Worm (Caenorhabditis elegans) whole organism, late embryonic: Measurements from ENCODE around the gene R04B5.1.
A peak's percentile ranks its signal among the peaks of the same experiment; 100 is the strongest.

Experiments
- C08G9.2 ChIP-seq: sonication (generic microtip); optimal IDR thresholded peaks from 2 replicates; lab custom pipeline; 2016; ENCODE audit warnings: mild to moderate bottlenecking, missing genetic modification characterization, moderate library complexity, missing compliant biosample characterization
- K09A11.1 ChIP-seq: sonication (generic microtip); optimal IDR thresholded peaks from 2 replicates; lab custom pipeline; 2017; ENCODE audit warnings: antibody characterized with exemption, mild to moderate bottlenecking, missing genetic modification characterization, missing compliant biosample characterization; ENCODE audit not compliant: insufficient read depth
- Y22D7AL.16 ChIP-seq: sonication (generic microtip); optimal IDR thresholded peaks from 2 replicates; lab custom pipeline; 2016; ENCODE audit warnings: missing genetic modification characterization, missing compliant biosample characterization
- ama-1 ChIP-seq: fragments of 150-350 bp; optimal IDR thresholded peaks from 2 replicates; lab custom pipeline; 2014
- ceh-18 ChIP-seq: sonication (generic microtip); optimal IDR thresholded peaks from 2 replicates; lab custom pipeline; 2016; ENCODE audit warnings: missing genetic modification characterization, missing compliant biosample characterization
- ceh-19 ChIP-seq: fragments of 200-800 bp; sonication (Bioruptor generic); optimal IDR thresholded peaks from 2 replicates; lab custom pipeline; 2018; ENCODE audit warnings: mild to moderate bottlenecking, missing genetic modification characterization, missing compliant biosample characterization
- ceh-31 ChIP-seq: sonication (generic microtip); optimal IDR thresholded peaks from 2 replicates; lab custom pipeline; 2016; ENCODE audit warnings: missing genetic modification characterization, missing compliant biosample characterization
- ceh-34 ChIP-seq: sonication (generic microtip); optimal IDR thresholded peaks from 2 replicates; lab custom pipeline; 2016; ENCODE audit warnings: mild to moderate bottlenecking, missing genetic modification characterization, missing compliant biosample characterization
- ceh-45 ChIP-seq: fragments of 200-800 bp; sonication (Bioruptor generic); IDR thresholded peaks from 2 replicates; pipeline ENCODE4 v1.3.6; 2022; ENCODE audit warnings: missing genetic modification reagents, missing genetic modification characterization, missing compliant biosample characterization
- ceh-48 ChIP-seq: sonication (generic microtip); optimal IDR thresholded peaks from 2 replicates; lab custom pipeline; 2016; ENCODE audit warnings: missing genetic modification characterization, inconsistent platforms, missing compliant biosample characterization
- dve-1 ChIP-seq: sonication (generic microtip); optimal IDR thresholded peaks from 2 replicates; lab custom pipeline; 2017; ENCODE audit warnings: antibody characterized with exemption, mild to moderate bottlenecking, missing genetic modification characterization, missing compliant biosample characterization
- elt-2 ChIP-seq: sonication (generic microtip); optimal IDR thresholded peaks from 2 replicates; lab custom pipeline; 2016; ENCODE audit warnings: missing genetic modification reagents, missing genetic modification characterization, missing compliant biosample characterization
- eyg-1 ChIP-seq: sonication (generic microtip); optimal IDR thresholded peaks from 2 replicates; lab custom pipeline; 2016; ENCODE audit warnings: missing genotype, missing genetic modification characterization, missing compliant biosample characterization
- fax-1 ChIP-seq: sonication (generic microtip); optimal IDR thresholded peaks from 2 replicates; lab custom pipeline; 2016; ENCODE audit warnings: missing genotype, missing genetic modification characterization, missing compliant biosample characterization
- hlh-30 ChIP-seq: sonication (generic microtip); optimal IDR thresholded peaks from 2 replicates; lab custom pipeline; 2017; ENCODE audit warnings: antibody characterized with exemption, missing genetic modification characterization, missing compliant biosample characterization; ENCODE audit not compliant: insufficient read depth
- hlh-6 ChIP-seq: sonication (generic microtip); optimal IDR thresholded peaks from 2 replicates; lab custom pipeline; 2016; ENCODE audit warnings: missing genotype, missing genetic modification characterization, missing compliant biosample characterization
- lim-6 ChIP-seq: sonication (generic microtip); optimal IDR thresholded peaks from 2 replicates; lab custom pipeline; 2016; ENCODE audit warnings: missing genetic modification characterization, missing compliant biosample characterization
- lin-11 ChIP-seq: fragments of 200-800 bp; sonication (Bioruptor generic); optimal IDR thresholded peaks from 2 replicates; lab custom pipeline; 2018; ENCODE audit warnings: mild to moderate bottlenecking, missing genetic modification characterization, missing compliant biosample characterization
- nfya-1 ChIP-seq: sonication (generic microtip); optimal IDR thresholded peaks from 2 replicates; lab custom pipeline; 2017; ENCODE audit warnings: missing genetic modification characterization, mild to moderate bottlenecking, missing compliant biosample characterization, antibody characterized with exemption, moderate library complexity
- npax-4 ChIP-seq: sonication (generic microtip); optimal IDR thresholded peaks from 2 replicates; lab custom pipeline; 2016; ENCODE audit warnings: missing genetic modification characterization, missing compliant biosample characterization
- odd-2 ChIP-seq: sonication (generic microtip); optimal IDR thresholded peaks from 2 replicates; lab custom pipeline; 2017; ENCODE audit warnings: antibody characterized with exemption, mild to moderate bottlenecking, missing genetic modification characterization, missing compliant biosample characterization
- pag-3 ChIP-seq: sonication (generic microtip); optimal IDR thresholded peaks from 2 replicates; lab custom pipeline; 2016; ENCODE audit warnings: missing compliant biosample characterization, missing genetic modification characterization, borderline replicate concordance
- pax-1 ChIP-seq: fragments of 150-350 bp; optimal IDR thresholded peaks from 2 replicates; lab custom pipeline; 2014; ENCODE audit warnings: missing biosample characterization, missing genetic modification characterization
- pha-2 ChIP-seq: sonication (generic microtip); optimal IDR thresholded peaks from 2 replicates; lab custom pipeline; 2017; ENCODE audit warnings: mild to moderate bottlenecking, missing genetic modification characterization, missing compliant biosample characterization
- pros-1 ChIP-seq: fragments of 150-350 bp; optimal IDR thresholded peaks from 2 replicates; lab custom pipeline; 2014; ENCODE audit warnings: missing biosample characterization, missing genetic modification reagents, missing genetic modification characterization
- ref-2 ChIP-seq: sonication (generic microtip); optimal IDR thresholded peaks from 2 replicates; lab custom pipeline; 2016; ENCODE audit warnings: missing genetic modification characterization, missing compliant biosample characterization
- rnt-1 ChIP-seq: sonication (generic microtip); optimal IDR thresholded peaks from 2 replicates; lab custom pipeline; 2016; ENCODE audit warnings: missing genetic modification characterization, missing compliant biosample characterization
- sox-2 ChIP-seq: fragments of 200-800 bp; sonication (Bioruptor generic); IDR thresholded peaks from 2 replicates; pipeline ENCODE4 v1.3.6; 2022; ENCODE audit warnings: missing genetic modification reagents, missing genetic modification characterization, missing compliant biosample characterization
- tbx-2 ChIP-seq: sonication (generic microtip); optimal IDR thresholded peaks from 2 replicates; lab custom pipeline; 2016; ENCODE audit warnings: missing genetic modification characterization, missing compliant biosample characterization
- unc-42 ChIP-seq: sonication (generic microtip); optimal IDR thresholded peaks from 2 replicates; lab custom pipeline; 2016; ENCODE audit warnings: missing genotype, missing genetic modification characterization, missing compliant biosample characterization
- unc-55 ChIP-seq: sonication (generic microtip); optimal IDR thresholded peaks from 2 replicates; lab custom pipeline; 2017; ENCODE audit warnings: missing biosample characterization, missing genetic modification reagents, missing genetic modification characterization
- unc-86 ChIP-seq: sonication (generic microtip); optimal IDR thresholded peaks from 2 replicates; lab custom pipeline; 2016; ENCODE audit warnings: missing genetic modification characterization, missing compliant biosample characterization
- zip-5 ChIP-seq: sonication (generic microtip); optimal IDR thresholded peaks from 2 replicates; lab custom pipeline; 2016; ENCODE audit warnings: missing genetic modification characterization, missing compliant biosample characterization
- ztf-16 ChIP-seq: sonication (generic microtip); optimal IDR thresholded peaks from 2 replicates; lab custom pipeline; 2017; ENCODE audit warnings: missing genetic modification characterization, missing compliant biosample characterization

The R04B5.1 gene

DNA sequence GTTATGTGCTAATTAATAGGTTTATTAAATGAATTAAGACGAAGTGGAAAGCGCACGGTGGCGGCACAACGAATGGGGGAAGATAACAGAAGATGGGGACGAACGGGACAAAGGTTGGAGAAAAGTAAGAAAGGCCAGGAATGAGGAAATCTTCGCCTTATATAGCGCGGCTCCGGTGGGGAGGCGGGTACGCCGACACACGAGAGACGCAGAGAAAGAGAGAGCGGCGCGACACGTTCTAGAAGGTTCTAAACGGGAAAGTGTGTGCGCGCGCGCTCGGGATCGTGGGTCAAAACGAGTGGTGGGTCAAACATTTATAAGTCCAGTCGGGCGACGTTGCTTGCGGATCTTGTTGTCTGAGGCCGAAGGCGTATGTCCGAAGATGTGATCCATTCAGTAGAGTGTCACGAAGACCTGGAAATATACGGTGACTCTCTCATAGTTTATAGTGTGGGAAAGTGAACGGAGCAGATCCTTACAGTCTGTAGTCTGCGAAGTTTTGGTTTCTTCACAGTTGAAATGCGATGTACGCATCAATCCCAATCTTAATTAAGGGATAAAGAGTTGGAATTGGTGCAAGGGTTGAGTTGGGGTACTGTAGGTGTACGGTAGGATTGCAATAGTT, 28.8 kb downstream of the R04B5.1 start:
- TF ChIP-seq ceh-45 (GFP tag; lab: Robert Waterston, UW) = 0 out of 2 replicates have a peak, but pooled peaks have one; percentile 33

- no peak for TF ChIP-seq ref-2 (tag; lab: Kevin White, UChicago)
- no peak for TF ChIP-seq sox-2 (GFP tag; lab: Robert Waterston, UW)
- TF ChIP-seq odd-2 (tag; lab: Kevin White, UChicago) = no peak
Observed at ce11 chrV:10047189-10047588, 31.0 kb downstream of the R04B5.1 start.

- no peak for TF ChIP-seq npax-4
- no peak for TF ChIP-seq ceh-45 (GFP tag; lab: Robert Waterston, UW)
- no peak for TF ChIP-seq pag-3 (tag; lab: Kevin White, UChicago)
- TF ChIP-seq eyg-1 = no peak
- TF ChIP-seq pha-2 (tag; lab: Kevin White, UChicago) = no peak
- no peak for TF ChIP-seq fax-1 (tag; lab: Kevin White, UChicago)
- TF ChIP-seq unc-86 (tag; lab: Kevin White, UChicago) = no peak
Observed at ce11 chrV:10046503-10046902, 31.6 kb downstream of the R04B5.1 start.

ce11 chrV:10044735-10045134, 33.4 kb downstream of the R04B5.1 start:
- peak; percentile 58 for TF ChIP-seq ceh-19 (GFP tag; lab: Kevin White, UChicago)
- peak; percentile 68 for TF ChIP-seq ceh-34 (tag; lab: Kevin White, UChicago)
- no peak for TF ChIP-seq elt-2
- no peak for TF ChIP-seq C08G9.2
- TF ChIP-seq, all 69 proteins: peak for 2

DNA sequence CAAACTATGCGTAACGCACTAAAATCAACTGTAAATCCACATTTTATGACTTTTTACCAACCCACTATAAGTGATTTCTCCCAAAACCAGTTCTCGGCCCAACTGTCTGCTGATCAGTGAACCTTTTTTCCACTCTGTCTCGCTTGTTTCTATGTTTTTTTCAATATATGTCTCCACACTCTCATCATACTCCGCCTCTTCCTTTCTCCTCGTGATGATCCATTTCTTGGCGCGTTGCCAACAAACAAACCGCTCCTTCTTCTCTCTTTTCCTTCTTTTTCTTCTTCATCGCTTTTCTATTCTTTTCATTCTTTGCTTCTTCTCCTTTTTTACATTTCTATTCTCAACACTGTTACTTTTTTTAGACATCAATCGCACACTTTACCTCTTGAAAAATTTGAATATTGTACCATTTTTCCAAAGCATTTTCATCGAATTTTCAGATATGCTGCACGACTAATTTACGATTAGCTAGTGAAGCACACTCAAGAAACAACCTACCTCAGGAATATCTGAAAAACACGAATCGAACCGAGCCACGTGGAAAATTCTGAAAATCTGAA, 34.8 kb downstream of the R04B5.1 start, which contains the start of gene T06E8.8:
Gene T06E8.8 (plus strand): TSS at position 513 of the 563 bp plus-strand sequence.
- TF ChIP-seq odd-2 (tag; lab: Kevin White, UChicago) (no peak), ceh-18 (tag; lab: Kevin White, UChicago) (peak; percentile 62)

DNA sequence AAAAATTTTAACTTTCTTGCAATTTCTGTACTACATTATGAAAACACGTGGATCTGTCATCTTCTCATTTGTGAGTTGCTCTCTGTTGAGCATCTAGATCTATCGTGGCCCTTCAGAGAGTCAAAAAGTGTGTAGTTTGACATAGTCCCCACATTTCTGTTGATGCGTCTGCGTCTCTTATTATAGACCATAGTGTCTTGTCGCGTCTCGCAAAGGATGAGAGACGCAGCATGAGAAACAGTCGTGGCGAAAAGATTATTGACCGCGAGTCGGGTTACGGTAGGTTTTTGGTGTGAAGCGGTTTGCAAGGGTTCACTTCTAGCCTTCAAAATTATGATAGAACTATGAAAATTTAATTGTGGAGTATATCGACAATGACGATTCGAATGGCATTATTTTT, 35.9 kb downstream of the R04B5.1 start:
- TF ChIP-seq unc-55 (GFP tag; lab: Kevin White, UChicago) = peak; percentile 90
- peak; percentile 84 for TF ChIP-seq nfya-1 (tag; lab: Kevin White, UChicago)
- peak; percentile 50 for TF ChIP-seq hlh-30 (tag; lab: Kevin White, UChicago)
- TF ChIP-seq ztf-16 (tag; lab: Kevin White, UChicago) = no peak
- peak; percentile 51 for TF ChIP-seq dve-1
- peak; percentile 72 for TF ChIP-seq ceh-31
- peak; percentile 57 for TF ChIP-seq ceh-34 (tag; lab: Kevin White, UChicago)
- peak; percentile 20 for TF ChIP-seq rnt-1
- TF ChIP-seq K09A11.1 (tag; lab: Kevin White, UChicago) = peak; percentile 4
- no peak for TF ChIP-seq zip-5 (tag; lab: Kevin White, UChicago)
- peak; percentile 10 for TF ChIP-seq pros-1 (tag; lab: Kevin White, UChicago)
- TF ChIP-seq ceh-48 (tag; lab: Kevin White, UChicago) = peak; percentile 63
- no peak for TF ChIP-seq hlh-6 (tag; lab: Kevin White, UChicago)
- peak; percentile 48 for TF ChIP-seq tbx-2 (tag; lab: Kevin White, UChicago)
- TF ChIP-seq lim-6 = no peak
- peak; percentile 32 for TF ChIP-seq pax-1
- TF ChIP-seq ceh-18 (tag; lab: Kevin White, UChicago) = peak; percentile 16
- TF ChIP-seq ama-1 (lab: Kevin White, UChicago) = no peak
- no peak for TF ChIP-seq lin-11 (tag; lab: Kevin White, UChicago)
- TF ChIP-seq Y22D7AL.16 (tag; lab: Kevin White, UChicago) = no peak
- peak; percentile 25 for TF ChIP-seq unc-42 (tag; lab: Kevin White, UChicago)
